Worm (Caenorhabditis elegans) whole organism, L1 larva: ENCODE data around the gene T04A8.8.

Experiments used
- alr-1 ChIP-seq: fragments of 200-800 bp; sonication (Bioruptor generic); optimal IDR thresholded peaks from 2 replicates; lab custom pipeline; 2018; ENCODE audit warnings: borderline replicate concordance, mild to moderate bottlenecking, missing genetic modification characterization, missing compliant biosample characterization
- ama-1 ChIP-seq: fragments of 150-350 bp; optimal IDR thresholded peaks from 2 replicates; lab custom pipeline; 2014
- efl-1 ChIP-seq, 4 experiments: fragments of 150-350 bp; optimal IDR thresholded peaks in 3 of 4; peaks in 1 of 4; 1 replicate in 1 of 4; 2 replicates in 3 of 4; lab custom pipeline; 2014; ENCODE audit warnings: missing biosample characterization in 2 of 4, missing genetic modification characterization in 2 of 4, missing genetic modification reagents in 2 of 4
- fos-1 ChIP-seq: fragments of 150-350 bp; optimal IDR thresholded peaks from 2 replicates; lab custom pipeline; 2014; ENCODE audit warnings: missing biosample characterization, missing genetic modification characterization
- lin-13 ChIP-seq: fragments of 150-350 bp; optimal IDR thresholded peaks from 2 replicates; lab custom pipeline; 2014; ENCODE audit warnings: missing biosample characterization, missing genetic modification reagents, missing genetic modification characterization
- lin-39 ChIP-seq: fragments of 150-350 bp; optimal IDR thresholded peaks from 2 replicates; lab custom pipeline; 2014; ENCODE audit warnings: missing biosample characterization, missing genetic modification reagents, missing genetic modification characterization
- nhr-11 ChIP-seq: fragments of 150-350 bp; optimal IDR thresholded peaks from 2 replicates; lab custom pipeline; 2014; ENCODE audit warnings: missing biosample characterization, missing genetic modification characterization
- nhr-237 ChIP-seq: fragments of 150-350 bp; optimal IDR thresholded peaks from 2 replicates; lab custom pipeline; 2014; ENCODE audit warnings: missing biosample characterization, missing genetic modification characterization
- nhr-77 ChIP-seq: fragments of 150-350 bp; optimal IDR thresholded peaks from 2 replicates; lab custom pipeline; 2014; ENCODE audit warnings: missing biosample characterization, missing genetic modification characterization
- rnt-1 ChIP-seq: sonication (generic microtip); optimal IDR thresholded peaks from 2 replicates; lab custom pipeline; 2016; ENCODE audit warnings: mild to moderate bottlenecking, missing genetic modification characterization, moderate library complexity, missing compliant biosample characterization
- snpc-4 ChIP-seq: fragments of 150-350 bp; optimal IDR thresholded peaks from 2 replicates; lab custom pipeline; 2014; ENCODE audit warnings: missing biosample characterization, missing genetic modification characterization
- tlp-1 ChIP-seq: fragments of 150-350 bp; optimal IDR thresholded peaks from 2 replicates; lab custom pipeline; 2014; ENCODE audit warnings: missing biosample characterization, missing genetic modification characterization

DNA sequence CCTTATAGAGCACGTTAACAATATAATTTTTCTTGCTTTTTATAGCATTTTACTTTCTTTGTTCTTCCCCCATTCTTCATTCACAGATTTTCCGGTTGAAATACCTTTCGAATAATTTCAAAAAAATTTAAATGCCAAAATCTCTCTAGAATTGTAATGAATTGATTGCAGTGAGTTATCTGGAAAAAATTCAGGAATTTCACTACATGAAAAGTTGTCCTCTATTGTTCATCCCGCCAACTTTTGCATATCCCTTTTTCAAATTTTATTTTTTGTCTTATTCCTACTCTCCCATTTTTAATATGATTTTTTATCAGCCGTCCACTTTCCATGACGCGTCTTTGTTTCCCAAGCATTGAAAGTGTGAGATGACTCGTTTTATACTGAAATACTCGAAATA lies 40.4 kb upstream of the T04A8.8 start:
- TF ChIP-seq tlp-1 (no peak), nhr-11 (tag; lab: Kevin White, UChicago) (no peak), rnt-1 (tag; lab: Kevin White, UChicago) (no peak), efl-1 (optimal IDR thresholded peaks at IDR 0.05; lab: Kevin White, UChicago) (no peak), efl-1 (GFP tag; optimal IDR thresholded peaks at IDR 0.05 in 1 of 2; lab: Kevin White, UChicago) (no peak), fos-1 (tag; lab: Kevin White, UChicago) (no peak), nhr-77 (tag; lab: Kevin White, UChicago) (no peak), lin-39 (tag; lab: Kevin White, UChicago) (no peak), nhr-237 (no peak), lin-13 (GFP tag; lab: Kevin White, UChicago) (no peak), snpc-4 (no peak), ama-1 (lab: Kevin White, UChicago) (no peak), alr-1 (no peak)
